Fruit fly (Drosophila melanogaster) S2 (cell line): ENCODE measurements around the gene CG31106.

Experiments used
- CG8478 ChIP-seq: fragments of >200 bp; optimal IDR thresholded peaks from 2 replicates; lab custom pipeline; 2018
- CTCF ChIP-seq, 2 experiments: fragments of >200 bp; optimal IDR thresholded peaks; 2 replicates each; lab custom pipeline; 2018

DNA sequence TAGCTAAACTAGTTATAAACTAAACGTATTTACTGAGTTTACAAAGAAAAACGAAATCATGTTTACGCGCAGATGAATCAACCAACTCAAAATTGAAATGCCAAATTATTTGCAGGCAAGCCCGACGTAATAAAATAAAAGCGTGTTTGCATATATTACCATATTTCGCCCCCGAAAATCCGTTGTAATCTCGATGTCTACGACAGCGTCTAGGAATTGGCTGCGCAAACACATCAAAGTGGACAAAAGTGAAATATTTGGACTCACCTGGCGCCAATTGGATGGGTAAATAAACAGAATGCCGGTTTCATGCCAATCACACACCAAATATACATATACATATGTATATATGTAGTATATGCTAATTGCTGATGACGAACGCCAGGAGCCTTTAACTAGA is 20.0 kb downstream of the CG31106 start:
- TF ChIP-seq CTCF (optimal IDR thresholded peaks at IDR 0.05; lab: Kevin White, UChicago), result no peak
- TF ChIP-seq CG8478 (lab: Kevin White, UChicago), result no peak
